Fruit fly (Drosophila melanogaster) whole organism, embryonic: Measurements from ENCODE around the gene Bet3.

Source experiments
- ATbp ChIP-seq: fragments of 200-800 bp; sonication (Bioruptor generic); optimal IDR thresholded peaks from 2 replicates; lab custom pipeline; 2017; ENCODE audit warnings: missing biosample characterization, mild to moderate bottlenecking, missing genetic modification characterization, missing genetic modification reagents
- CG10979 ChIP-seq: fragments of 200-800 bp; sonication (Bioruptor generic); optimal IDR thresholded peaks from 2 replicates; lab custom pipeline; 2018; ENCODE audit warnings: missing biosample characterization, mild to moderate bottlenecking, missing genetic modification characterization, moderate library complexity
- CG11723 ChIP-seq: fragments of 200-800 bp; sonication (Bioruptor generic); optimal IDR thresholded peaks from 2 replicates; lab custom pipeline; 2017; ENCODE audit warnings: missing biosample characterization, mild to moderate bottlenecking, missing genetic modification characterization
- CG15479 ChIP-seq: fragments of 200-800 bp; sonication (Bioruptor generic); optimal IDR thresholded peaks from 3 replicates; lab custom pipeline; 2019; ENCODE audit warnings: missing biosample characterization, mild to moderate bottlenecking, missing genetic modification characterization, moderate library complexity
- CG15601 ChIP-seq: fragments of 200-800 bp; sonication (Bioruptor generic); optimal IDR thresholded peaks from 3 replicates; lab custom pipeline; 2019; ENCODE audit warnings: missing biosample characterization, mild to moderate bottlenecking, missing genetic modification characterization, moderate library complexity
- CG16779 ChIP-seq: fragments of 200-800 bp; sonication (Bioruptor generic); IDR thresholded peaks from 2 replicates; pipeline ENCODE4 v1.3.6; 2022; ENCODE audit warnings: missing biosample characterization, missing genetic modification characterization
- CG2889 ChIP-seq: fragments of 200-800 bp; sonication (Bioruptor generic); IDR thresholded peaks from 3 replicates; pipeline ENCODE4 v1.3.6; 2022; ENCODE audit warnings: missing biosample characterization, missing genetic modification characterization
- CG33213 ChIP-seq: fragments of 200-800 bp; sonication (Bioruptor generic); optimal IDR thresholded peaks from 3 replicates; lab custom pipeline; 2016; ENCODE audit warnings: missing biosample characterization, missing genetic modification characterization
- CG4328 ChIP-seq: fragments of 200-800 bp; sonication (Bioruptor generic); optimal IDR thresholded peaks from 3 replicates; lab custom pipeline; 2017; ENCODE audit warnings: missing biosample characterization, missing genetic modification reagents, missing genetic modification characterization
- CG4360 ChIP-seq: fragments of 200-800 bp; sonication (Bioruptor generic); IDR thresholded peaks from 2 replicates; pipeline ENCODE4 v1.3.6; 2022; ENCODE audit warnings: missing biosample characterization, missing genetic modification characterization
- CG9797 ChIP-seq: fragments of 200-800 bp; sonication (Bioruptor generic); optimal IDR thresholded peaks from 3 replicates; lab custom pipeline; 2018; ENCODE audit warnings: missing biosample characterization, mild to moderate bottlenecking, missing genetic modification characterization
- D ChIP-seq, 2 experiments: fragments of 200-800 bp in 1 of 2; fragments of >200 bp in 1 of 2; sonication (Bioruptor generic) in 1 of 2; optimal IDR thresholded peaks; 2 replicates in 1 of 2; 3 replicates in 1 of 2; lab custom pipeline; 2017; ENCODE audit warnings: mild to moderate bottlenecking in 1 of 2, missing biosample characterization in 1 of 2, missing genetic modification characterization in 1 of 2, missing genetic modification reagents in 1 of 2
- Drgx ChIP-seq: fragments of 200-800 bp; sonication (Bioruptor generic); IDR thresholded peaks from 2 replicates; pipeline ENCODE4 v1.3.6; 2022; ENCODE audit warnings: missing biosample characterization, missing genetic modification characterization
- Elba2 ChIP-seq: fragments of 200-800 bp; sonication (Bioruptor generic); optimal IDR thresholded peaks from 3 replicates; lab custom pipeline; 2016; ENCODE audit warnings: missing biosample characterization, missing genetic modification characterization
- Ets65A ChIP-seq: fragments of 200-800 bp; sonication (Bioruptor generic); peaks from one replicate; lab custom pipeline; 2016; ENCODE audit warnings: missing biosample characterization, missing genetic modification characterization
- Hr39 ChIP-seq: fragments of >200 bp; optimal IDR thresholded peaks from 2 replicates; lab custom pipeline; 2017
- Hr51 ChIP-seq, 2 experiments: fragments of 200-800 bp; sonication (Bioruptor generic); optimal IDR thresholded peaks; 2 replicates in 1 of 2; 3 replicates in 1 of 2; lab custom pipeline; 2016 to 2018; ENCODE audit warnings: missing biosample characterization in 2 of 2, missing genetic modification characterization in 2 of 2, mild to moderate bottlenecking in 1 of 2, moderate library complexity in 1 of 2
- Med ChIP-seq: fragments of 200-800 bp; sonication (Bioruptor generic); peaks from one replicate; lab custom pipeline; 2016; ENCODE audit warnings: missing biosample characterization, missing genetic modification characterization, mild to moderate bottlenecking, inconsistent platforms, moderate library complexity
- Nf-YC ChIP-seq: fragments of 200-800 bp; optimal IDR thresholded peaks from 3 replicates; lab custom pipeline; 2019; ENCODE audit warnings: missing biosample characterization, mild to moderate bottlenecking, missing genetic modification characterization, moderate library complexity
- Rfx ChIP-seq: fragments of 200-800 bp; sonication (Bioruptor generic); IDR thresholded peaks from 2 replicates; pipeline ENCODE4 v1.3.6; 2022; ENCODE audit warnings: missing biosample characterization, missing genetic modification characterization
- Rx ChIP-seq: fragments of 200-800 bp; sonication (Bioruptor generic); IDR thresholded peaks from 2 replicates; pipeline ENCODE4 v1.3.6; 2022; ENCODE audit warnings: missing biosample characterization, missing genetic modification characterization
- ab ChIP-seq: fragments of 200-800 bp; sonication (Bioruptor generic); optimal IDR thresholded peaks from 2 replicates; lab custom pipeline; 2016; ENCODE audit warnings: missing biosample characterization, missing genetic modification characterization
- abd-A ChIP-seq: fragments of 200-800 bp; sonication (Bioruptor generic); optimal IDR thresholded peaks from 3 replicates; lab custom pipeline; 2019; ENCODE audit warnings: missing biosample characterization, mild to moderate bottlenecking, missing genetic modification characterization, moderate library complexity
- bsh ChIP-seq, 2 experiments: fragments of 200-800 bp; sonication (Bioruptor generic); optimal IDR thresholded peaks; 2 replicates each; lab custom pipeline; 2017 to 2018; ENCODE audit warnings: mild to moderate bottlenecking in 2 of 2, missing biosample characterization in 2 of 2, missing genetic modification characterization in 2 of 2, moderate library complexity in 1 of 2
- caup ChIP-seq: fragments of 200-800 bp; sonication (Bioruptor generic); optimal IDR thresholded peaks from 3 replicates; lab custom pipeline; 2017; ENCODE audit warnings: missing biosample characterization, mild to moderate bottlenecking, missing genetic modification characterization, moderate library complexity; ENCODE audit not compliant: severe bottlenecking
- cg ChIP-seq: fragments of 200-800 bp; sonication (Bioruptor generic); optimal IDR thresholded peaks from 3 replicates; lab custom pipeline; 2019; ENCODE audit warnings: missing biosample characterization, mild to moderate bottlenecking, missing genetic modification characterization, moderate library complexity
- dan ChIP-seq: fragments of 200-800 bp; sonication (Bioruptor generic); IDR thresholded peaks from 2 replicates; pipeline ENCODE4 v1.3.6; 2022; ENCODE audit warnings: missing biosample characterization, missing genetic modification characterization
- dm ChIP-seq: fragments of 200-800 bp; sonication (Bioruptor generic); optimal IDR thresholded peaks from 3 replicates; lab custom pipeline; 2016; ENCODE audit warnings: missing biosample characterization, missing genetic modification characterization
- fd102C ChIP-seq: fragments of 200-800 bp; sonication (Bioruptor generic); optimal IDR thresholded peaks from 2 replicates; lab custom pipeline; 2018; ENCODE audit warnings: missing biosample characterization, mild to moderate bottlenecking, missing genetic modification characterization, moderate library complexity
- fd64A ChIP-seq: fragments of 200-800 bp; sonication (Bioruptor generic); optimal IDR thresholded peaks from 3 replicates; lab custom pipeline; 2018; ENCODE audit warnings: missing biosample characterization, mild to moderate bottlenecking, missing genetic modification characterization
- mirr ChIP-seq: fragments of 200-800 bp; sonication (Bioruptor generic); optimal IDR thresholded peaks from 3 replicates; lab custom pipeline; 2018; ENCODE audit warnings: missing biosample characterization, mild to moderate bottlenecking, missing genetic modification characterization
- nom ChIP-seq: fragments of 200-800 bp; sonication (Bioruptor generic); optimal IDR thresholded peaks from 2 replicates; lab custom pipeline; 2017; ENCODE audit warnings: missing biosample characterization, missing genetic modification characterization, mild to moderate bottlenecking, moderate library complexity, missing genetic modification reagents
- row ChIP-seq: fragments of 200-800 bp; sonication (Bioruptor generic); IDR thresholded peaks from 3 replicates; pipeline ENCODE4 v1.3.6; 2022; ENCODE audit warnings: missing biosample characterization, missing genetic modification characterization
- sqz ChIP-seq: fragments of 200-800 bp; sonication (Bioruptor generic); optimal IDR thresholded peaks from 3 replicates; lab custom pipeline; 2018; ENCODE audit warnings: missing biosample characterization, mild to moderate bottlenecking, missing genetic modification characterization
- tll ChIP-seq, 2 experiments: fragments of 200-800 bp in 1 of 2; fragments of >200 bp in 1 of 2; sonication (Bioruptor generic) in 1 of 2; optimal IDR thresholded peaks; 2 replicates each; lab custom pipeline; 2017 to 2019; ENCODE audit warnings: missing biosample characterization in 2 of 2, missing genetic modification characterization in 2 of 2, mild to moderate bottlenecking in 1 of 2, moderate library complexity in 1 of 2
- wdn ChIP-seq: fragments of 200-800 bp; sonication (Bioruptor generic); IDR thresholded peaks from 2 replicates; pipeline ENCODE4 v1.3.6; 2022; ENCODE audit warnings: missing biosample characterization, missing genetic modification characterization
- zen ChIP-seq: fragments of 200-800 bp; sonication (Bioruptor generic); optimal IDR thresholded peaks from 3 replicates; lab custom pipeline; 2018; ENCODE audit warnings: missing biosample characterization, mild to moderate bottlenecking, missing genetic modification characterization, moderate library complexity

Bet3 gene

dm6 chr3L:9468261-9468890 lies 26.3 kb upstream of the Bet3 start (continued):
- no peak for TF ChIP-seq dm (GFP tag; lab: Kevin White, UChicago)
- TF ChIP-seq Rx (GFP tag; lab: Robert Waterston, UW): no peak
- peak; percentile 31 for TF ChIP-seq CG11723 (GFP tag; lab: Kevin White, UChicago)
- 0 out of 2 replicates have a peak, but pooled peaks have one; percentile 31 for TF ChIP-seq CG16779 (GFP tag; lab: Robert Waterston, UW)
- TF ChIP-seq Rfx (GFP tag; lab: Robert Waterston, UW): no peak
- no peak for TF ChIP-seq Hr39 (lab: Kevin White, UChicago)
- TF ChIP-seq CG4360 (GFP tag; lab: Robert Waterston, UW): no peak
- no peak for TF ChIP-seq dan (GFP tag; lab: Robert Waterston, UW)
- TF ChIP-seq CG9797 (GFP tag; lab: Kevin White, UChicago): no peak
- TF ChIP-seq CG2889 (GFP tag; lab: Robert Waterston, UW): no peak
- no peak for TF ChIP-seq wdn (GFP tag; lab: Robert Waterston, UW)
- TF ChIP-seq CG33213 (GFP tag; lab: Kevin White, UChicago): no peak
- no peak for TF ChIP-seq CG15479 (GFP tag; lab: Kevin White, UChicago)
- TF ChIP-seq, all 482 proteins: peak for 90

- TF ChIP-seq ab (GFP tag; lab: Kevin White, UChicago) (no peak), Hr51 (GFP tag; optimal IDR thresholded peaks at IDR 0.05; lab: Kevin White, UChicago) (peak in 1 of 2 experiments; percentile 43), Drgx (peak; percentile 68), zen (tag; lab: Kevin White, UChicago) (peak; percentile 38), mirr (GFP tag; lab: Kevin White, UChicago) (peak; percentile 46), CG15479 (GFP tag; lab: Kevin White, UChicago) (peak; percentile 36), CG4360 (GFP tag; lab: Robert Waterston, UW) (peak; percentile 88), bsh (GFP tag; optimal IDR thresholded peaks at IDR 0.05; lab: Kevin White, UChicago) (peak in 1 of 2 experiments; percentile 59), caup (no peak), Med (GFP tag; lab: Kevin White, UChicago) (peak; percentile 70), abd-A (peak; percentile 53), sqz (GFP tag; lab: Kevin White, UChicago) (peak; percentile 13), CG15601 (no peak), tll (GFP tag; optimal IDR thresholded peaks at IDR 0.05; lab: Kevin White, UChicago) (peak in 1 of 2 experiments; percentile 95), fd102C (peak; percentile 62), row (no peak), D (optimal IDR thresholded peaks at IDR 0.05; lab: Kevin White, UChicago) (peak; percentile 26), D (GFP tag; optimal IDR thresholded peaks at IDR 0.05; lab: Kevin White, UChicago) (no peak), fd64A (GFP tag; lab: Kevin White, UChicago) (peak; percentile 7), ATbp (peak; percentile 2), Nf-YC (tag; lab: Kevin White, UChicago) (no peak), nom (GFP tag; lab: Kevin White, UChicago) (peak; percentile 87), cg (GFP tag; lab: Kevin White, UChicago) (peak; percentile 52), Elba2 (peak; percentile 73), CG4328 (GFP tag; lab: Kevin White, UChicago) (no peak)
- TF ChIP-seq, all 482 proteins: peak for 18
Measured at dm6 chr3L:9467763-9468206, 25.7 kb upstream of the Bet3 start.

- no peak for TF ChIP-seq CG10979
- peak; percentile 68 for TF ChIP-seq Ets65A (GFP tag; lab: Kevin White, UChicago)
Measured at dm6 chr3L:9467267-9467666, 25.2 kb upstream of the Bet3 start.
